Worm (Caenorhabditis elegans): ENCODE measurements around the gene F49F1.2.

- TF ChIP-seq unc-62 (GFP tag; optimal IDR thresholded peaks at IDR 0.05) (peak; percentile 34), nfya-1 (tag; optimal IDR thresholded peaks at IDR 0.05; ENCODE audit: insufficient read depth) (peak; percentile 84), sea-2 (GFP tag; optimal IDR thresholded peaks at IDR 0.05) (no peak), nhr-28 (tag; optimal IDR thresholded peaks at IDR 0.05) (no peak), ceh-82 (tag; optimal IDR thresholded peaks at IDR 0.05) (no peak), jun-1 (tag; optimal IDR thresholded peaks at IDR 0.05) (peak; percentile 77), ZK546.5 (tag; optimal IDR thresholded peaks at IDR 0.05) (no peak), eor-1 (tag; optimal IDR thresholded peaks at IDR 0.05) (no peak), snpc-4 (tag; optimal IDR thresholded peaks at IDR 0.05) (peak; percentile 62), pqm-1 (tag; optimal IDR thresholded peaks at IDR 0.05) (no peak), nhr-11 (tag; optimal IDR thresholded peaks at IDR 0.05) (no peak)
These were observed 22.7 kb upstream of the F49F1.2 start for ce11 chrIV:4093087-4093486.
